Worm (Caenorhabditis elegans) whole organism, L4 larva: ENCODE results near the gene F49E11.2.

Experiments
- daf-12 ChIP-seq: fragments of 150-350 bp; optimal IDR thresholded peaks from 2 replicates; lab custom pipeline; 2014; ENCODE audit warnings: missing biosample characterization, missing genetic modification reagents, missing genetic modification characterization
- nhr-25 ChIP-seq: sonication (generic microtip); optimal IDR thresholded peaks from 2 replicates; lab custom pipeline; 2017; ENCODE audit warnings: missing genetic modification characterization, mild to moderate bottlenecking, missing compliant biosample characterization, antibody characterized with exemption, moderate library complexity, borderline replicate concordance; ENCODE audit not compliant: insufficient read depth

DNA sequence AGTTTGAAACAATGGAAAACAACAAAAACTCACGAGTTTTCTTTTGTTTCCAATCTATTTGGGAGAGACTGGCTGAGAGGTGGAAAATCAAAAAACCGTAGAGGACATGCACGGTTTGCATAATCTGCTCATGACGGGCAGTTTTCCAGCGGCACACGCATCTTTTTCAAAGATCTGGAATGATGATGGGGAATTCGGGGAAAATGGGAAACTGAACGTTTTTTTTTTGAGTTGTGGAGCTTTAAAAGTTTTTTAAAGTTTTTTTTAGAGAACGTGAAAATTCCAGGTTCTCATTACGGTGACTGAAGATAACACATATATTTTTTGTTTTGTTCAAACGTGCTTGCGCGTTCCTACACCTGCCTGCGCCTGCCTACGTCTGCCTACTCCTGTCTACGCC, 37.8 kb upstream of the F49E11.2 start, which contains the start of gene C39E9.7:
- no peak for TF ChIP-seq nhr-25
- no peak for TF ChIP-seq daf-12 (tag; lab: Kevin White, UChicago)
